Worm (Caenorhabditis elegans): ENCODE data around the gene ZK105.13.

- TF ChIP-seq pha-4 (tag; optimal IDR thresholded peaks at IDR 0.05) (no peak), dve-1 (tag; optimal IDR thresholded peaks at IDR 0.05) (no peak), K02D7.2 (tag; optimal IDR thresholded peaks at IDR 0.05) (no peak), pqm-1 (tag; optimal IDR thresholded peaks at IDR 0.05) (no peak), elt-2 (tag; optimal IDR thresholded peaks at IDR 0.05) (no peak), unc-3 (GFP tag; conservative IDR thresholded peaks at IDR 0.05) (no peak), unc-3 (tag; optimal IDR thresholded peaks at IDR 0.05) (no peak)
These were observed 36.7 kb upstream of the ZK105.13 start for ce11 chrV:7749708-7750107.
